Worm (Caenorhabditis elegans): Measurements from ENCODE around the gene hil-3.

- TF ChIP-seq Y55F3AM.14 (GFP tag; optimal IDR thresholded peaks at IDR 0.05) = no peak
- TF ChIP-seq zag-1 (tag; optimal IDR thresholded peaks at IDR 0.05) = no peak
- no peak for TF ChIP-seq ama-1 (optimal IDR thresholded peaks at IDR 0.05)
- TF ChIP-seq elt-1 (tag; optimal IDR thresholded peaks at IDR 0.05) = no peak
Observed at ce11 chrX:8116157-8116556, 42.8 kb upstream of the hil-3 start, which contains the start of gene hlh-8.
